Worm (Caenorhabditis elegans): ENCODE results near the gene Y49F6B.2.

DNA sequence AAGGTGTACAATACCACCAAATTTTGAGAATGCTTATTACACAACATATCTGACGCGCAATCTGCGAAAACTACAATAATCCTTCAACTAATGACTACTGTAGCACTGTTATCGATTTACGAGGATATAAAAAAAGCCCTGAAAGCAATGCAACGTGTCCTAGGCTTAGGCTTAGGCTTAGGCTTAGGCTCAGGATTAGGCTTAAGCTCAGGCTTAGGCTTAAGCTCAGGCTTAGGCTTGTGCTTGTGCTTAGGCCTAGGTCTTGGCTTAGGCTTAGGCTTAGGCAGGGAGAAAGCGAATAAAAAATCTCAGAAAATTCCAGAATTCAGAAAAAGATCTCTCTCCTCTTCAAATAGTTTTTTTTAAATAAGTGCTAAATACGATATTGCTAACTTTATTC lies 43.6 kb upstream of the Y49F6B.2 start:
- TF ChIP-seq nhr-11 (tag; optimal IDR thresholded peaks at IDR 0.05) (no peak), ceh-63 (GFP tag; optimal IDR thresholded peaks at IDR 0.05) (no peak), lin-39 (tag; optimal IDR thresholded peaks at IDR 0.05) (no peak), mdl-1 (tag; optimal IDR thresholded peaks at IDR 0.05) (no peak), nhr-47 (tag; optimal IDR thresholded peaks at IDR 0.05) (no peak), unc-62 (GFP tag; optimal IDR thresholded peaks at IDR 0.05) (no peak), irx-1 (tag; optimal IDR thresholded peaks at IDR 0.05) (no peak), pax-3 (tag; optimal IDR thresholded peaks at IDR 0.05) (no peak), blmp-1 (tag; optimal IDR thresholded peaks at IDR 0.05) (no peak)

All from whole organism, L1 larva.